Worm (Caenorhabditis elegans): ENCODE data around the gene mrpl-49.

DNA sequence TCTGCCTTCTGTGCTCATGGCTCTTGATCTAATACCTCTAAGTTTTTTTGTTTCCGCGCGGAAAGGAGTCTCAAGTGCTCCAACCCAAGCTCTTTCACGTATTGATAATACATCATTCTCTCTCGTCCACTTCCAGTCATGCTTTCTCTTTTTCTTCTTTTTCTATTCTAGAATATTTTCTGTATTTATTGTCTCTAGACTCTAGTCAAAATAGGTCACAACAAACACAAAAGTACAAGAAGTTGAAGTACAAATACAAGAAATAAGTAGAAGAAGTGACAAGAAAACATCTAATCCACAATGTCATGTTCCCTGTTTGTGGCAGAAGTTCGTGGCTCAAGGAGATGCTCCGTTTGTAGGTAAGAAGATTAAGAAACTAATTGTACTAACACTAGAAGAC lies 44.8 kb downstream of the mrpl-49 start, which contains the start of gene ZC455.1:
- TF ChIP-seq ceh-13 (GFP tag; optimal IDR thresholded peaks at IDR 0.05): no peak
- TF ChIP-seq flt-1 (GFP tag; IDR thresholded peaks at IDR 0.05): no peak
- TF ChIP-seq ama-1 (optimal IDR thresholded peaks at IDR 0.05): no peak
- no peak for TF ChIP-seq ets-7 (tag; optimal IDR thresholded peaks at IDR 0.05)
- TF ChIP-seq F13C5.2 (tag; optimal IDR thresholded peaks at IDR 0.05): no peak
- TF ChIP-seq aly-1 (tag; optimal IDR thresholded peaks at IDR 0.05): no peak

Data from whole organism, early embryonic.